Worm (Caenorhabditis elegans) whole organism, young adult: Measurements from ENCODE around the gene BE10.3.

ENCODE experiments used
- Y95B8A.8 ChIP-seq: fragments of 200-800 bp; sonication (Bioruptor generic); IDR thresholded peaks from 2 replicates; pipeline ENCODE4 v1.3.6; 2022; ENCODE audit warnings: missing genetic modification reagents, missing genetic modification characterization, missing compliant biosample characterization
- attf-3 ChIP-seq: fragments of 200-800 bp; sonication (Bioruptor generic); conservative IDR thresholded peaks from 2 replicates; pipeline ENCODE4 v1.3.6; 2022; ENCODE audit warnings: missing genetic modification reagents, missing genetic modification characterization, missing compliant biosample characterization
- attf-6 ChIP-seq: fragments of 200-800 bp; sonication (Bioruptor generic); IDR thresholded peaks from 2 replicates; pipeline ENCODE4 v1.3.6; 2022; ENCODE audit warnings: missing genetic modification reagents, missing genetic modification characterization, missing compliant biosample characterization
- him-1 ChIP-seq: sonication (generic microtip); optimal IDR thresholded peaks from 2 replicates; lab custom pipeline; 2016; ENCODE audit warnings: missing genotype, missing genetic modification reagents, missing genetic modification characterization, missing compliant biosample characterization
- hlh-12 ChIP-seq: sonication (generic microtip); optimal IDR thresholded peaks from 2 replicates; lab custom pipeline; 2016; ENCODE audit warnings: missing genetic modification characterization, missing compliant biosample characterization
- madf-8 ChIP-seq: fragments of 200-800 bp; sonication (Bioruptor generic); conservative IDR thresholded peaks from 2 replicates; pipeline ENCODE4 v1.3.6; 2022; ENCODE audit warnings: missing genetic modification reagents, missing genetic modification characterization, missing compliant biosample characterization
- mcd-1 ChIP-seq: fragments of 200-800 bp; sonication (Bioruptor generic); IDR thresholded peaks from 2 replicates; pipeline ENCODE4 v1.3.6; 2022; ENCODE audit warnings: missing genetic modification reagents, missing genetic modification characterization, missing compliant biosample characterization
- nhr-90 ChIP-seq: sonication (generic microtip); optimal IDR thresholded peaks from 2 replicates; lab custom pipeline; 2016; ENCODE audit warnings: missing genotype, mild to moderate bottlenecking, missing genetic modification characterization, missing compliant biosample characterization
- unc-130 ChIP-seq: sonication (generic microtip); optimal IDR thresholded peaks from 2 replicates; lab custom pipeline; 2016; ENCODE audit warnings: missing genetic modification reagents, missing genetic modification characterization, missing compliant biosample characterization
- unc-62 ChIP-seq: fragments of 150-350 bp; optimal IDR thresholded peaks from 2 replicates; lab custom pipeline; 2014; ENCODE audit warnings: missing biosample characterization, missing genetic modification reagents, missing genetic modification characterization
- ztf-25 ChIP-seq: fragments of 200-800 bp; sonication (Bioruptor generic); IDR thresholded peaks from 2 replicates; pipeline ENCODE4 v1.3.6; 2022; ENCODE audit warnings: missing genetic modification reagents, missing genetic modification characterization, missing compliant biosample characterization
- ztf-3 ChIP-seq: fragments of 200-800 bp; sonication (Bioruptor generic); optimal IDR thresholded peaks from 2 replicates; lab custom pipeline; 2018; ENCODE audit warnings: mild to moderate bottlenecking, missing genetic modification characterization, missing compliant biosample characterization

- TF ChIP-seq attf-3 = no peak
- no peak for TF ChIP-seq mcd-1 (GFP tag; lab: Robert Waterston, UW)
- TF ChIP-seq Y95B8A.8 (GFP tag; lab: Robert Waterston, UW) = no peak
- no peak for TF ChIP-seq attf-6 (GFP tag; lab: Robert Waterston, UW)
- TF ChIP-seq ztf-3 (GFP tag; lab: Kevin White, UChicago) = no peak
- no peak for TF ChIP-seq nhr-90 (tag; lab: Kevin White, UChicago)
- no peak for TF ChIP-seq hlh-12 (tag; lab: Kevin White, UChicago)
- no peak for TF ChIP-seq unc-62 (GFP tag; lab: Kevin White, UChicago)
- TF ChIP-seq madf-8 = no peak
- no peak for TF ChIP-seq ztf-25 (GFP tag; lab: Robert Waterston, UW)
- TF ChIP-seq unc-130 (GFP tag; lab: Kevin White, UChicago) = no peak
- TF ChIP-seq him-1 (tag; lab: Kevin White, UChicago) = no peak
Observed at ce11 chrIII:12807726-12808125, at the start of gene BE10.3.
